Worm (Caenorhabditis elegans): Measurements from ENCODE around the gene C07H6.9.
A peak's percentile ranks its signal among the peaks of the same experiment; 100 is the strongest.

The C07H6.9 gene

ce11 chrIII:7531385-7531784 lies 32.1 kb upstream of the C07H6.9 start:
- TF ChIP-seq grh-1 (GFP tag; IDR thresholded peaks at IDR 0.05) (no peak), nhr-11 (tag; optimal IDR thresholded peaks at IDR 0.05) (no peak), tbx-2 (tag; optimal IDR thresholded peaks at IDR 0.05) (no peak), sup-37 (GFP tag; optimal IDR thresholded peaks at IDR 0.05) (no peak), pqm-1 (tag; optimal IDR thresholded peaks at IDR 0.05) (no peak), ceh-90 (tag; optimal IDR thresholded peaks at IDR 0.05) (no peak), jun-1 (tag; optimal IDR thresholded peaks at IDR 0.05) (no peak), nhr-237 (tag; optimal IDR thresholded peaks at IDR 0.05) (no peak), xbp-1 (tag; optimal IDR thresholded peaks at IDR 0.05) (no peak), unc-62 (GFP tag; optimal IDR thresholded peaks at IDR 0.05) (no peak), mab-9 (GFP tag; IDR thresholded peaks at IDR 0.05) (no peak), snu-23 (GFP tag; optimal IDR thresholded peaks at IDR 0.05) (no peak)

DNA sequence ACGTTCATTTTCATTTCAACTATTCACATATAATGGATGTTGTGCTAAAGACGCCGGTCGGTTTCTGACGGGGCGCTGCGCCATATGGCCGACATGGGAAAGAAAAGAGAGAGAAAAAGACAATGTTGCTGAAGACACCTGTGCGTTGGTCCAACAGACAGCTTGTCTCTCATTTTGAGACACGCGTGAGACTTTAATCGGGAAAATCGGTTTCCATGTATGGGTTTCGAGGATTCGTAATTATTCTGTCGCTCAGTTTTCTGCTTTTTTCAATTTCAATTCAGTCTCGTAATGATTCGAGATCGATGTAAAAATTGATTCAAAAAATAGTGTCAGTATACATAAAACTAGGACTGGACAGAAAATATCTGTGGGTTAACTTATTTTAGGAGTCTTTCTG lies 31.6 kb upstream of the C07H6.9 start:
- TF ChIP-seq egl-27 (tag; optimal IDR thresholded peaks at IDR 0.05): no peak
- no peak for TF ChIP-seq nhr-28 (tag; optimal IDR thresholded peaks at IDR 0.05)
- no peak for TF ChIP-seq ets-5 (GFP tag; IDR thresholded peaks at IDR 0.05)
- no peak for TF ChIP-seq fos-1 (tag; optimal IDR thresholded peaks at IDR 0.05)
- TF ChIP-seq nhr-90 (tag; optimal IDR thresholded peaks at IDR 0.05; ENCODE audit: poor library complexity): no peak
- no peak for TF ChIP-seq sptf-1 (tag; optimal IDR thresholded peaks at IDR 0.05)
- no peak for TF ChIP-seq C34B4.2 (tag; optimal IDR thresholded peaks at IDR 0.05)
- TF ChIP-seq lin-14 (GFP tag; optimal IDR thresholded peaks at IDR 0.05): peak; percentile 1
- no peak for TF ChIP-seq nhr-47 (tag; optimal IDR thresholded peaks at IDR 0.05)
- TF ChIP-seq zag-1 (tag; optimal IDR thresholded peaks at IDR 0.05): no peak
- no peak for TF ChIP-seq lin-13 (GFP tag; optimal IDR thresholded peaks at IDR 0.05)
- no peak for TF ChIP-seq unc-130 (tag; optimal IDR thresholded peaks at IDR 0.05)
- no peak for TF ChIP-seq alr-1 (tag; optimal IDR thresholded peaks at IDR 0.05; ENCODE audit: borderline replicate concordance)
- no peak for TF ChIP-seq nhr-77 (tag; optimal IDR thresholded peaks at IDR 0.05)
- TF ChIP-seq swsn-7 (tag; optimal IDR thresholded peaks at IDR 0.05): no peak
- no peak for TF ChIP-seq nhr-84 (tag; optimal IDR thresholded peaks at IDR 0.05)
- no peak for TF ChIP-seq mab-9 (GFP tag; IDR thresholded peaks at IDR 0.05)
- TF ChIP-seq ceh-63 (GFP tag; optimal IDR thresholded peaks at IDR 0.05): no peak
- no peak for TF ChIP-seq ama-1 (optimal IDR thresholded peaks at IDR 0.05)
- peak; percentile 20 for TF ChIP-seq blmp-1 (tag; optimal IDR thresholded peaks at IDR 0.05)
- no peak for TF ChIP-seq snpc-4 (tag; optimal IDR thresholded peaks at IDR 0.05)
- no peak for TF ChIP-seq unc-86 (tag; optimal IDR thresholded peaks at IDR 0.05)
- TF ChIP-seq fkh-4 (tag; optimal IDR thresholded peaks at IDR 0.05; ENCODE audit: borderline replicate concordance): no peak
- TF ChIP-seq nhr-76 (tag; optimal IDR thresholded peaks at IDR 0.05): no peak
- no peak for TF ChIP-seq egl-13 (tag; optimal IDR thresholded peaks at IDR 0.05)
- TF ChIP-seq elt-2 (tag; optimal IDR thresholded peaks at IDR 0.05): no peak
- TF ChIP-seq xbp-1 (tag; optimal IDR thresholded peaks at IDR 0.05): no peak
- peak; percentile 43 for TF ChIP-seq tbx-2 (tag; optimal IDR thresholded peaks at IDR 0.05)
- no peak for TF ChIP-seq lin-39 (tag; optimal IDR thresholded peaks at IDR 0.05)
- TF ChIP-seq rnt-1 (tag; optimal IDR thresholded peaks at IDR 0.05): peak; percentile 10
- TF ChIP-seq lir-3 (tag; optimal IDR thresholded peaks at IDR 0.05; ENCODE audit: poor library complexity): no peak
- TF ChIP-seq aly-2 (tag; optimal IDR thresholded peaks at IDR 0.05): no peak
- no peak for TF ChIP-seq ztf-4 (tag; optimal IDR thresholded peaks at IDR 0.05)
- no peak for TF ChIP-seq nhr-85 (tag)

- TF ChIP-seq lin-14 (GFP tag; optimal IDR thresholded peaks at IDR 0.05) (peak; percentile 15), blmp-1 (tag; optimal IDR thresholded peaks at IDR 0.05) (no peak)
Measured at ce11 chrIII:7530108-7530507, 30.8 kb upstream of the C07H6.9 start.
